Fruit fly (Drosophila melanogaster) whole organism, embryonic: ENCODE measurements around the gene ovm.

Source experiments
- CG10959 ChIP-seq: fragments of 200-800 bp; sonication (Bioruptor generic); IDR thresholded peaks from 2 replicates; pipeline ENCODE4 v1.3.6; 2022; ENCODE audit warnings: missing biosample characterization, missing genetic modification characterization
- CG14667 ChIP-seq: fragments of 200-800 bp; sonication (Bioruptor generic); IDR thresholded peaks from 2 replicates; pipeline ENCODE4 v1.3.6; 2022; ENCODE audit warnings: missing biosample characterization, missing genetic modification characterization
- CG15479 ChIP-seq: fragments of 200-800 bp; sonication (Bioruptor generic); optimal IDR thresholded peaks from 3 replicates; lab custom pipeline; 2019; ENCODE audit warnings: missing biosample characterization, mild to moderate bottlenecking, missing genetic modification characterization, moderate library complexity
- CG15514 ChIP-seq: fragments of 200-800 bp; sonication (Bioruptor generic); optimal IDR thresholded peaks from 3 replicates; lab custom pipeline; 2017; ENCODE audit warnings: missing biosample characterization, missing genetic modification characterization, mild to moderate bottlenecking, moderate library complexity, missing genetic modification reagents
- CG16779 ChIP-seq: fragments of 200-800 bp; sonication (Bioruptor generic); IDR thresholded peaks from 2 replicates; pipeline ENCODE4 v1.3.6; 2022; ENCODE audit warnings: missing biosample characterization, missing genetic modification characterization
- CG2199 ChIP-seq: fragments of 200-800 bp; sonication (Bioruptor generic); IDR thresholded peaks from 3 replicates; pipeline ENCODE4 v1.3.6; 2022; ENCODE audit warnings: missing biosample characterization, missing genetic modification characterization
- CG4707 ChIP-seq: fragments of 200-800 bp; sonication (Bioruptor generic); optimal IDR thresholded peaks from 2 replicates; lab custom pipeline; 2018; ENCODE audit warnings: missing biosample characterization, mild to moderate bottlenecking, missing genetic modification characterization, moderate library complexity
- CG5953 ChIP-seq: fragments of 200-800 bp; sonication (Bioruptor generic); IDR thresholded peaks from 2 replicates; pipeline ENCODE4 v1.3.6; 2022; ENCODE audit warnings: missing biosample characterization, missing genetic modification characterization
- CG6765 ChIP-seq: fragments of 200-800 bp; sonication (Bioruptor generic); optimal IDR thresholded peaks from 3 replicates; lab custom pipeline; 2017; ENCODE audit warnings: missing biosample characterization, mild to moderate bottlenecking, missing genetic modification characterization
- CG8290 ChIP-seq, 3 experiments: fragments of 200-800 bp; sonication (Bioruptor generic); optimal IDR thresholded peaks; 2 replicates each; lab custom pipeline; 2016 to 2019; ENCODE audit warnings: missing biosample characterization in 3 of 3, missing genetic modification characterization in 3 of 3, mild to moderate bottlenecking in 2 of 3, moderate library complexity in 1 of 3
- Chrac-16 ChIP-seq: fragments of 200-800 bp; sonication (Bioruptor generic); optimal IDR thresholded peaks from 3 replicates; lab custom pipeline; 2016; ENCODE audit warnings: missing biosample characterization, missing genetic modification characterization
- CrebB ChIP-seq: fragments of 200-800 bp; sonication (Bioruptor generic); optimal IDR thresholded peaks from 3 replicates; lab custom pipeline; 2018; ENCODE audit warnings: missing biosample characterization, mild to moderate bottlenecking, missing genetic modification characterization
- E2f1 ChIP-seq: fragments of 200-800 bp; sonication (Bioruptor generic); IDR thresholded peaks from 2 replicates; pipeline ENCODE4 v1.3.6; 2022; ENCODE audit warnings: missing biosample characterization, missing genetic modification characterization
- E2f2 ChIP-seq: fragments of 200-800 bp; sonication (Bioruptor generic); IDR thresholded peaks from 2 replicates; pipeline ENCODE4 v1.3.6; 2022; ENCODE audit warnings: missing biosample characterization, missing genetic modification characterization
- Elba2 ChIP-seq: fragments of 200-800 bp; sonication (Bioruptor generic); optimal IDR thresholded peaks from 3 replicates; lab custom pipeline; 2016; ENCODE audit warnings: missing biosample characterization, missing genetic modification characterization
- GATAe ChIP-seq: fragments of 200-800 bp; sonication (Bioruptor generic); conservative IDR thresholded peaks from 2 replicates; pipeline ENCODE4 v1.3.6; 2022; ENCODE audit warnings: missing biosample characterization, missing genetic modification characterization
- H2.0 ChIP-seq: fragments of 200-800 bp; sonication (Bioruptor generic); IDR thresholded peaks from 2 replicates; pipeline ENCODE4 v1.3.6; 2022; ENCODE audit warnings: missing biosample characterization, missing genetic modification characterization
- HHEX ChIP-seq: fragments of 200-800 bp; sonication (Bioruptor generic); optimal IDR thresholded peaks from 3 replicates; lab custom pipeline; 2017; ENCODE audit warnings: missing biosample characterization, mild to moderate bottlenecking, missing genetic modification characterization, missing genetic modification reagents
- HLH3B ChIP-seq: fragments of 200-800 bp; sonication (Bioruptor generic); IDR thresholded peaks from 2 replicates; pipeline ENCODE4 v1.3.6; 2022; ENCODE audit warnings: missing biosample characterization, missing genetic modification characterization
- HLH4C ChIP-seq: fragments of 200-800 bp; sonication (Bioruptor generic); IDR thresholded peaks from 3 replicates; pipeline ENCODE4 v1.3.6; 2022; ENCODE audit warnings: missing biosample characterization, missing genetic modification characterization; ENCODE audit not compliant: partially characterized antibody
- HLH54F ChIP-seq: fragments of 200-800 bp; sonication (Bioruptor generic); optimal IDR thresholded peaks from 3 replicates; lab custom pipeline; 2016; ENCODE audit warnings: missing biosample characterization, missing genetic modification characterization
- Hr39 ChIP-seq: fragments of >200 bp; optimal IDR thresholded peaks from 2 replicates; lab custom pipeline; 2017
- NK7.1 ChIP-seq: fragments of 200-800 bp; sonication (Bioruptor generic); optimal IDR thresholded peaks from 3 replicates; lab custom pipeline; 2016; ENCODE audit warnings: missing biosample characterization, missing genetic modification characterization
- Nf-YA ChIP-seq: fragments of 200-800 bp; sonication (Bioruptor generic); IDR thresholded peaks from 2 replicates; pipeline ENCODE4 v1.3.6; 2022; ENCODE audit warnings: missing biosample characterization, missing genetic modification characterization
- Nf-YC ChIP-seq: fragments of 200-800 bp; optimal IDR thresholded peaks from 3 replicates; lab custom pipeline; 2019; ENCODE audit warnings: missing biosample characterization, mild to moderate bottlenecking, missing genetic modification characterization, moderate library complexity
- PHDP ChIP-seq: fragments of 200-800 bp; sonication (Bioruptor generic); optimal IDR thresholded peaks from 3 replicates; lab custom pipeline; 2018; ENCODE audit warnings: missing biosample characterization, mild to moderate bottlenecking, missing genetic modification characterization, moderate library complexity
- Sry-β ChIP-seq: fragments of 200-800 bp; sonication (Bioruptor generic); optimal IDR thresholded peaks from 2 replicates; lab custom pipeline; 2018; ENCODE audit warnings: missing biosample characterization, mild to moderate bottlenecking, missing genetic modification characterization, moderate library complexity
- amos ChIP-seq: fragments of 200-800 bp; sonication (Bioruptor generic); IDR thresholded peaks from 2 replicates; pipeline ENCODE4 v1.3.6; 2022; ENCODE audit warnings: missing biosample characterization, missing genetic modification characterization; ENCODE audit not compliant: partially characterized antibody
- cato ChIP-seq: fragments of 200-800 bp; sonication (Bioruptor generic); optimal IDR thresholded peaks from 2 replicates; lab custom pipeline; 2016; ENCODE audit warnings: missing biosample characterization, missing genetic modification characterization, borderline replicate concordance
- cwo ChIP-seq: fragments of 200-800 bp; sonication (Bioruptor generic); optimal IDR thresholded peaks from 3 replicates; lab custom pipeline; 2017; ENCODE audit warnings: missing biosample characterization, missing genetic modification characterization, mild to moderate bottlenecking, moderate library complexity, missing genetic modification reagents
- dimm ChIP-seq: fragments of 200-800 bp; sonication (Bioruptor generic); IDR thresholded peaks from 2 replicates; pipeline ENCODE4 v1.3.6; 2022; ENCODE audit warnings: missing biosample characterization, missing genetic modification characterization
- exex ChIP-seq: fragments of 200-800 bp; sonication (Bioruptor generic); optimal IDR thresholded peaks from 4 replicates; lab custom pipeline; 2018; ENCODE audit warnings: missing biosample characterization, mild to moderate bottlenecking, missing genetic modification characterization, moderate library complexity
- fru ChIP-seq: fragments of >200 bp; optimal IDR thresholded peaks from 2 replicates; lab custom pipeline; 2017
- grn ChIP-seq: fragments of 200-800 bp; sonication (Bioruptor generic); optimal IDR thresholded peaks from 3 replicates; lab custom pipeline; 2017; ENCODE audit warnings: missing biosample characterization, missing genetic modification characterization
- jing ChIP-seq: fragments of 200-800 bp; sonication (Bioruptor generic); optimal IDR thresholded peaks from 2 replicates; lab custom pipeline; 2018; ENCODE audit warnings: missing biosample characterization, mild to moderate bottlenecking, missing genetic modification characterization
- ken ChIP-seq: fragments of 200-800 bp; sonication (Bioruptor generic); IDR thresholded peaks from 3 replicates; pipeline ENCODE4 v1.3.6; 2022; ENCODE audit warnings: missing biosample characterization, missing genetic modification characterization
- klu ChIP-seq: fragments of 200-800 bp; sonication (Bioruptor generic); IDR thresholded peaks from 2 replicates; pipeline ENCODE4 v1.3.6; 2022; ENCODE audit warnings: missing biosample characterization, missing genetic modification characterization
- knrl ChIP-seq: fragments of 200-800 bp; sonication (Bioruptor generic); IDR thresholded peaks from 3 replicates; pipeline ENCODE4 v1.3.6; 2022; ENCODE audit warnings: missing biosample characterization, missing genetic modification characterization; ENCODE audit not compliant: partially characterized antibody
- nau ChIP-seq: fragments of 200-800 bp; sonication (Bioruptor generic); optimal IDR thresholded peaks from 3 replicates; lab custom pipeline; 2017; ENCODE audit warnings: missing biosample characterization, mild to moderate bottlenecking, missing genetic modification characterization, missing genetic modification reagents
- pho ChIP-seq: fragments of 200-800 bp; sonication (Bioruptor generic); optimal IDR thresholded peaks from 2 replicates; lab custom pipeline; 2016; ENCODE audit warnings: missing biosample characterization, missing genetic modification characterization
- pnt ChIP-seq: fragments of 200-800 bp; sonication (Bioruptor generic); optimal IDR thresholded peaks from 3 replicates; lab custom pipeline; 2016; ENCODE audit warnings: missing biosample characterization, missing genetic modification characterization
- pum ChIP-seq: fragments of 200-800 bp; sonication (Bioruptor generic); optimal IDR thresholded peaks from 2 replicates; lab custom pipeline; 2016; ENCODE audit warnings: missing biosample characterization, missing genetic modification characterization
- sens-2 ChIP-seq: fragments of 200-800 bp; sonication (Bioruptor generic); IDR thresholded peaks from 2 replicates; pipeline ENCODE4 v1.3.6; 2022; ENCODE audit warnings: missing biosample characterization, missing genetic modification characterization
- seq ChIP-seq: fragments of 200-800 bp; sonication (Bioruptor generic); IDR thresholded peaks from 2 replicates; pipeline ENCODE4 v1.3.6; 2022; ENCODE audit warnings: missing biosample characterization, missing genetic modification characterization
- slou ChIP-seq: fragments of 200-800 bp; sonication (Bioruptor generic); optimal IDR thresholded peaks from 3 replicates; lab custom pipeline; 2016; ENCODE audit warnings: missing biosample characterization, missing genetic modification characterization
- tgo ChIP-seq: fragments of 200-800 bp; sonication (Bioruptor generic); IDR thresholded peaks from 3 replicates; pipeline ENCODE4 v1.3.6; 2022; ENCODE audit warnings: missing biosample characterization, missing genetic modification characterization
- tna ChIP-seq: fragments of 200-800 bp; sonication (Bioruptor generic); IDR thresholded peaks from 2 replicates; pipeline ENCODE4 v1.3.6; 2022; ENCODE audit warnings: missing biosample characterization, missing genetic modification characterization; ENCODE audit not compliant: partially characterized antibody
- twi ChIP-seq: fragments of 200-800 bp; optimal IDR thresholded peaks from 2 replicates; lab custom pipeline; 2019; ENCODE audit warnings: missing biosample characterization, mild to moderate bottlenecking, missing genetic modification characterization, moderate library complexity
- wek ChIP-seq: fragments of 200-800 bp; sonication (Bioruptor generic); optimal IDR thresholded peaks from 3 replicates; lab custom pipeline; 2018; ENCODE audit warnings: missing biosample characterization, mild to moderate bottlenecking, missing genetic modification characterization, moderate library complexity
- zf30C ChIP-seq: fragments of 200-800 bp; sonication (Bioruptor generic); optimal IDR thresholded peaks from 3 replicates; lab custom pipeline; 2018; ENCODE audit warnings: missing biosample characterization, mild to moderate bottlenecking, missing genetic modification characterization

ovm gene

DNA sequence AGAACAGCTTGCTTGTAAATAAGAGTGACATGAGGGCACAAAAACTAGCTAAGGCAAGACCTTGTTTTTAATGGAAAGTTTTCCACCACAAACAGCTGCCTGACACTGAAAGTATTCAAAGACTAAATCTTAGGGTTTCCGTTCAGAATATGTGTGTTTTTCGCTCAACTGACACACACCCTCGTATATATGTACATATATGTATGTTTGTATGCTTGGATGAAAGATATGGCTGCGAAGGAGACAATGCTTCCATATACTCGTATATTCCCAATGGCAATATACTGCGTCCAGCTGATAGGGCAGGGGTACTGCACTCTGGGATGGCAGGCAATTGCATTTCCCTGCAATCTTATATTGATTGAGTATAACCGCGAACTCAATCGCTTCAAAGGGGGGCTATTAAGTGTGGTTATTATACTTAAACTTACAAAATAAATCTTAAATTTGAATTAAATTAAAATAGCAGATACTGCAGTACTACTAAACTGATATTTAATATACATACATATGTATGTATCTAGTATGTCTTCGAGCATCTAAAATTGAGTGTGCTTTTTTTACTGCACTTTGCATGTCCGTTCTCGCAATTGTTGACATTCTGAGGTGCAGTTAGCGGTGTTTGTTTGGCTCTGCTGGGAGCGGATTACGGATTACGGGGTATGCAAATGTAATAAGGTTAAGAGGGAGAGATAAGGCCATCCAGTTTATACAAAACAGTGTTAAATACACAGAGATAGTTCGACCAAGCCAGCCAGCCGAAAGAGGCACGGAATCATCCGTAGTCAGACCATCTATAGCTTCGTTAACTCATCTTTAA lies 6.0 kb downstream of the ovm start (continued):
- TF ChIP-seq CG6765 (GFP tag; lab: Kevin White, UChicago) (no peak), jing (GFP tag; lab: Kevin White, UChicago) (no peak), zf30C (no peak), knrl (GFP tag; lab: Robert Waterston, UW) (no peak), sens-2 (GFP tag; lab: Robert Waterston, UW) (no peak), CG8290 (GFP tag; optimal IDR thresholded peaks at IDR 0.05; lab: Kevin White, UChicago) (no peak), CG8290 (tag; optimal IDR thresholded peaks at IDR 0.05; lab: Kevin White, UChicago) (peak in 1 of 2 experiments; percentile 5), pho (no peak), wek (GFP tag; lab: Kevin White, UChicago) (no peak), Nf-YC (no peak), pnt (no peak), CG14667 (GFP tag; lab: Robert Waterston, UW) (no peak), HLH54F (no peak), grn (GFP tag; lab: Kevin White, UChicago) (no peak), klu (GFP tag; lab: Robert Waterston, UW) (no peak), E2f1 (GFP tag; lab: Robert Waterston, UW) (no peak), H2.0 (GFP tag; lab: Robert Waterston, UW) (no peak), pum (GFP tag; lab: Kevin White, UChicago) (no peak), PHDP (tag; lab: Kevin White, UChicago) (no peak), GATAe (GFP tag; lab: Robert Waterston, UW) (no peak), amos (GFP tag; lab: Robert Waterston, UW) (no peak), Hr39 (lab: Kevin White, UChicago) (no peak), twi (tag; lab: Kevin White, UChicago) (no peak), CrebB (no peak), NK7.1 (no peak), exex (tag; lab: Kevin White, UChicago) (no peak), Nf-YA (GFP tag; lab: Robert Waterston, UW) (no peak), E2f2 (GFP tag; lab: Robert Waterston, UW) (no peak), Sry-β (GFP tag; lab: Kevin White, UChicago) (no peak), tna (no peak), nau (GFP tag; lab: Kevin White, UChicago) (peak; percentile 5), tgo (no peak), CG4707 (no peak), Elba2 (GFP tag; lab: Kevin White, UChicago) (no peak), ken (no peak), CG5953 (GFP tag; lab: Robert Waterston, UW) (no peak), HLH3B (GFP tag; lab: Robert Waterston, UW) (0 out of 2 replicates have a peak, but pooled peaks have one; percentile 4), fru (lab: Kevin White, UChicago) (no peak), CG16779 (GFP tag; lab: Robert Waterston, UW) (no peak), HLH4C (no peak), CG2199 (GFP tag; lab: Robert Waterston, UW) (0 out of 3 replicates have a peak, but pooled peaks have one; percentile 8), cato (GFP tag; lab: Kevin White, UChicago) (no peak), CG15479 (peak; percentile 26), dimm (GFP tag; lab: Robert Waterston, UW) (no peak), cwo (GFP tag; lab: Kevin White, UChicago) (no peak), Chrac-16 (GFP tag; lab: Kevin White, UChicago) (no peak), slou (no peak), CG10959 (GFP tag; lab: Robert Waterston, UW) (no peak), HHEX (GFP tag; lab: Kevin White, UChicago) (peak; percentile 14), seq (no peak), CG15514 (GFP tag; lab: Kevin White, UChicago) (no peak)
